Worm (Caenorhabditis elegans): ENCODE data around the gene spin-3.

DNA sequence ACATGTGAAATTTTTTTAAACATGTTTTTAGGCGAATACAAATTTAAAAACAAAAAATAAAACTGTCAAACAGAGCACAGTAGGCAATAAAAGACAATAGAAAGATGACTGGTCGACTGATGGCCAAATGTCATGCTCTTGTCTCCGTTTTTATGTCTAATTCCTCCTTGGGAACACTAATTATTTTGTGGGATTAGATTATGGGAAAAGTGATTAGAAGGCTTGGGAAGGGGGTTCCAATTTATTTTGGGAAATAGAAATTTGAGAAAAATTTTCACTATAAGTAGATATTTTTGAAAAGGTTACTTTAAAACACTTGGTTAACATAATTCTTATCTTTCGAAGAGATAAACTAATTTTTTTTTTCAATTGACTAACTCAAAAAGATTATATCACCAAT lies 40.8 kb downstream of the spin-3 start:
- TF ChIP-seq him-1 (tag; optimal IDR thresholded peaks at IDR 0.05): no peak
- no peak for TF ChIP-seq W03F9.2 (tag; optimal IDR thresholded peaks at IDR 0.05)
